Worm (Caenorhabditis elegans) whole organism, L3 larva: ENCODE measurements around the gene lipl-1.

Experiments
- ZK546.5 ChIP-seq: sonication (generic microtip); optimal IDR thresholded peaks from 2 replicates; lab custom pipeline; 2017; ENCODE audit warnings: missing biosample characterization, missing genetic modification characterization
- ceh-16 ChIP-seq: sonication (generic microtip); optimal IDR thresholded peaks from 2 replicates; lab custom pipeline; 2017; ENCODE audit warnings: missing biosample characterization, missing genetic modification characterization
- ceh-28 ChIP-seq: fragments of 150-350 bp; optimal IDR thresholded peaks from 2 replicates; lab custom pipeline; 2014; ENCODE audit warnings: missing biosample characterization, missing genetic modification reagents, missing genetic modification characterization
- ceh-82 ChIP-seq: fragments of 150-350 bp; optimal IDR thresholded peaks from 2 replicates; lab custom pipeline; 2014; ENCODE audit warnings: missing biosample characterization, missing genetic modification characterization
- daf-12 ChIP-seq: fragments of 150-350 bp; optimal IDR thresholded peaks from 2 replicates; lab custom pipeline; 2014; ENCODE audit warnings: missing biosample characterization, missing genetic modification reagents, missing genetic modification characterization
- egl-5 ChIP-seq: fragments of 150-350 bp; optimal IDR thresholded peaks from 2 replicates; lab custom pipeline; 2017; ENCODE audit warnings: missing biosample characterization, missing genetic modification reagents, missing genetic modification characterization, inconsistent platforms
- elt-1 ChIP-seq: fragments of 150-350 bp; optimal IDR thresholded peaks from 2 replicates; lab custom pipeline; 2014; ENCODE audit warnings: missing biosample characterization, missing genetic modification characterization
- elt-2 ChIP-seq: sonication (generic microtip); optimal IDR thresholded peaks from 2 replicates; lab custom pipeline; 2016; ENCODE audit warnings: missing genetic modification reagents, mild to moderate bottlenecking, missing genetic modification characterization, missing compliant biosample characterization
- elt-3 ChIP-seq, 3 experiments: fragments of 150-350 bp in 1 of 3; sonication (generic microtip) in 2 of 3; optimal IDR thresholded peaks; 2 replicates in 2 of 3; 4 replicates in 1 of 3; lab custom pipeline; 2014 to 2017; ENCODE audit warnings: missing biosample characterization in 3 of 3, missing genetic modification characterization in 3 of 3
- eor-1 ChIP-seq, 2 experiments: fragments of 150-350 bp; optimal IDR thresholded peaks; 2 replicates each; lab custom pipeline; 2014 to 2018; ENCODE audit warnings: missing biosample characterization in 2 of 2, missing genetic modification characterization in 2 of 2
- fos-1 ChIP-seq: fragments of 150-350 bp; optimal IDR thresholded peaks from 2 replicates; lab custom pipeline; 2014; ENCODE audit warnings: missing biosample characterization, missing genetic modification characterization
- hmg-11 ChIP-seq: sonication (generic microtip); optimal IDR thresholded peaks from 2 replicates; lab custom pipeline; 2016; ENCODE audit warnings: missing genetic modification characterization, missing compliant biosample characterization
- lin-15B ChIP-seq: fragments of 150-350 bp; optimal IDR thresholded peaks from 2 replicates; lab custom pipeline; 2014; ENCODE audit warnings: missing biosample characterization, missing genetic modification characterization
- lsy-12 ChIP-seq: sonication (generic microtip); optimal IDR thresholded peaks from 2 replicates; lab custom pipeline; 2016; ENCODE audit warnings: mild to moderate bottlenecking, missing genetic modification characterization, missing compliant biosample characterization
- mdl-1 ChIP-seq: fragments of 150-350 bp; optimal IDR thresholded peaks from 2 replicates; lab custom pipeline; 2014; ENCODE audit warnings: missing biosample characterization, missing genetic modification characterization
- mml-1 ChIP-seq: fragments of 150-350 bp; sonication (generic microtip); optimal IDR thresholded peaks from 3 replicates; lab custom pipeline; 2014; ENCODE audit warnings: missing biosample characterization, missing genetic modification characterization
- nfya-1 ChIP-seq: sonication (generic microtip); optimal IDR thresholded peaks from 2 replicates; lab custom pipeline; 2017; ENCODE audit warnings: missing genetic modification characterization, mild to moderate bottlenecking, missing compliant biosample characterization, antibody characterized with exemption, moderate library complexity; ENCODE audit not compliant: insufficient read depth
- nhr-11 ChIP-seq: fragments of 150-350 bp; optimal IDR thresholded peaks from 2 replicates; lab custom pipeline; 2014; ENCODE audit warnings: missing biosample characterization, missing genetic modification characterization
- nhr-23 ChIP-seq: fragments of 150-350 bp; optimal IDR thresholded peaks from 2 replicates; lab custom pipeline; 2014; ENCODE audit warnings: missing biosample characterization, missing genetic modification reagents, missing genetic modification characterization
- nhr-25 ChIP-seq: sonication (generic microtip); optimal IDR thresholded peaks from 2 replicates; lab custom pipeline; 2017; ENCODE audit warnings: missing biosample characterization, missing genetic modification characterization
- nhr-28 ChIP-seq: fragments of 150-350 bp; optimal IDR thresholded peaks from 2 replicates; lab custom pipeline; 2014; ENCODE audit warnings: missing biosample characterization, missing genetic modification characterization
- nhr-43 ChIP-seq: sonication (generic microtip); optimal IDR thresholded peaks from 2 replicates; lab custom pipeline; 2016; ENCODE audit warnings: mild to moderate bottlenecking, missing genetic modification characterization, missing compliant biosample characterization; ENCODE audit not compliant: poor library complexity, severe bottlenecking
- nhr-67 ChIP-seq: fragments of 150-350 bp; optimal IDR thresholded peaks from 2 replicates; lab custom pipeline; 2014; ENCODE audit warnings: missing biosample characterization, missing genetic modification characterization
- nhr-76 ChIP-seq: fragments of 150-350 bp; sonication (generic microtip); optimal IDR thresholded peaks from 5 replicates; lab custom pipeline; 2014; ENCODE audit warnings: missing biosample characterization, missing genetic modification characterization
- nhr-77 ChIP-seq: fragments of 150-350 bp; optimal IDR thresholded peaks from 2 replicates; lab custom pipeline; 2014; ENCODE audit warnings: missing biosample characterization, missing genetic modification characterization
- pha-4 ChIP-seq: fragments of 150-350 bp; optimal IDR thresholded peaks from 2 replicates; lab custom pipeline; 2014; ENCODE audit warnings: missing biosample characterization, missing genetic modification reagents, missing genetic modification characterization
- pqm-1 ChIP-seq: fragments of 150-350 bp; optimal IDR thresholded peaks from 2 replicates; lab custom pipeline; 2017; ENCODE audit warnings: missing biosample characterization, missing genetic modification characterization, inconsistent platforms
- snpc-4 ChIP-seq: fragments of 150-350 bp; optimal IDR thresholded peaks from 2 replicates; lab custom pipeline; 2014; ENCODE audit warnings: missing biosample characterization, missing genetic modification characterization
- tbx-2 ChIP-seq: sonication (generic microtip); optimal IDR thresholded peaks from 2 replicates; lab custom pipeline; 2016; ENCODE audit warnings: mild to moderate bottlenecking, missing genetic modification characterization, missing compliant biosample characterization
- unc-39 ChIP-seq: sonication (generic microtip); optimal IDR thresholded peaks from 4 replicates; lab custom pipeline; 2017; ENCODE audit warnings: missing biosample characterization, missing genetic modification characterization
- zag-1 ChIP-seq: fragments of 150-350 bp; optimal IDR thresholded peaks from 2 replicates; lab custom pipeline; 2014; ENCODE audit warnings: missing biosample characterization, missing genetic modification characterization
- ztf-11 ChIP-seq: fragments of 150-350 bp; optimal IDR thresholded peaks from 2 replicates; lab custom pipeline; 2014; ENCODE audit warnings: missing biosample characterization, missing genetic modification characterization
- ztf-4 ChIP-seq: fragments of 150-350 bp; optimal IDR thresholded peaks from 2 replicates; lab custom pipeline; 2014; ENCODE audit warnings: missing biosample characterization, missing genetic modification characterization

Gene lipl-1

ce11 chrV:12967925-12968327 lies 48.1 kb downstream of the lipl-1 start, which contains the start of gene R186.8:
Gene R186.8 (minus strand): TSS chrV:12967982.
- TF ChIP-seq lin-15B (tag; lab: Kevin White, UChicago) (peak; percentile 75), elt-2 (tag; lab: Kevin White, UChicago) (peak; percentile 65), pqm-1 (tag; lab: Kevin White, UChicago) (peak; percentile 2), nhr-43 (tag; lab: Kevin White, UChicago) (peak; percentile 19), lsy-12 (tag; lab: Kevin White, UChicago) (peak; percentile 58), hmg-11 (tag; lab: Kevin White, UChicago) (peak; percentile 68), pha-4 (peak; percentile 40), tbx-2 (tag; lab: Kevin White, UChicago) (peak; percentile 5), nhr-25 (peak; percentile 23), snpc-4 (tag; lab: Kevin White, UChicago) (peak; percentile 24), nfya-1 (tag; lab: Kevin White, UChicago) (peak; percentile 66)

- TF ChIP-seq ceh-16 (tag; lab: Kevin White, UChicago) (no peak), mml-1 (no peak), nhr-25 (peak; percentile 67)
- TF ChIP-seq, all 47 proteins: peak for 1
These were observed 48.8 kb downstream of the lipl-1 start, which contains the start of gene lin-46 for ce11 chrV:12968555-12968954. Gene lin-46 (plus strand): TSS chrV:12968855.

ce11 chrV:12970575-12971160 lies 50.9 kb downstream of the lipl-1 start, which contains the start of gene pnn-1:
Gene pnn-1 (plus strand): TSS chrV:12971110.
- no peak for TF ChIP-seq nhr-11
- TF ChIP-seq nhr-77 (tag; lab: Kevin White, UChicago), result no peak
- no peak for TF ChIP-seq egl-5
- TF ChIP-seq lin-15B (tag; lab: Kevin White, UChicago), result peak; percentile 35
- TF ChIP-seq elt-3 (tag; optimal IDR thresholded peaks at IDR 0.05; lab: Kevin White, UChicago), result no peak
- no peak for TF ChIP-seq zag-1 (tag; lab: Kevin White, UChicago)
- no peak for TF ChIP-seq nhr-28
- peak; percentile 48 for TF ChIP-seq hmg-11 (tag; lab: Kevin White, UChicago)
- no peak for TF ChIP-seq fos-1 (tag; lab: Kevin White, UChicago)
- TF ChIP-seq ceh-28 (tag; lab: Kevin White, UChicago), result no peak
- TF ChIP-seq pha-4, result peak; percentile 59
- no peak for TF ChIP-seq nhr-67 (tag; lab: Kevin White, UChicago)
- TF ChIP-seq eor-1 (tag; optimal IDR thresholded peaks at IDR 0.05; lab: Kevin White, UChicago), result no peak
- TF ChIP-seq ztf-4 (tag; lab: Kevin White, UChicago), result no peak
- TF ChIP-seq ZK546.5, result no peak
- no peak for TF ChIP-seq mdl-1 (tag; lab: Kevin White, UChicago)
- peak; percentile 45 for TF ChIP-seq nfya-1 (tag; lab: Kevin White, UChicago)
- no peak for TF ChIP-seq ztf-11 (tag; lab: Kevin White, UChicago)
- no peak for TF ChIP-seq ceh-82 (tag; lab: Kevin White, UChicago)
- TF ChIP-seq nhr-76 (tag; lab: Kevin White, UChicago), result no peak
- TF ChIP-seq ceh-16 (tag; lab: Kevin White, UChicago), result no peak
- no peak for TF ChIP-seq nhr-23 (tag; lab: Kevin White, UChicago)
- TF ChIP-seq unc-39, result no peak
- TF ChIP-seq mml-1, result no peak
- TF ChIP-seq daf-12 (tag; lab: Kevin White, UChicago), result no peak
- TF ChIP-seq elt-1 (tag; lab: Kevin White, UChicago), result no peak
- TF ChIP-seq, all 47 proteins: peak for 4
